Worm (Caenorhabditis elegans): ENCODE data around the gene gcy-23.
A peak's percentile ranks its signal among the peaks of the same experiment; 100 is the strongest.

The gcy-23 gene

ce11 chrIV:3289237-3289636, at the start of gene gcy-23:
gcy-23 (minus strand) TSS chrIV:3289337.
- no peak for TF ChIP-seq lin-35 (GFP tag; optimal IDR thresholded peaks at IDR 0.05)
- TF ChIP-seq blmp-1 (tag; optimal IDR thresholded peaks at IDR 0.05): no peak
- no peak for TF ChIP-seq hpl-2 (GFP tag; optimal IDR thresholded peaks at IDR 0.05)
- no peak for TF ChIP-seq fos-1 (tag; optimal IDR thresholded peaks at IDR 0.05)
- TF ChIP-seq unc-30 (tag; optimal IDR thresholded peaks at IDR 0.05): no peak

ce11 chrIV:3338676-3339075, 49.5 kb upstream of the gcy-23 start, which contains the start of gene hrpa-1:
hrpa-1 (minus strand) TSS chrIV:3338867.
- TF ChIP-seq tlp-1 (tag; optimal IDR thresholded peaks at IDR 0.05): no peak
- no peak for TF ChIP-seq hlh-4 (tag; optimal IDR thresholded peaks at IDR 0.05)
- TF ChIP-seq nhr-28 (tag; optimal IDR thresholded peaks at IDR 0.05): no peak
- peak; percentile 96 to 98 (median 97) for TF ChIP-seq dpl-1 (GFP tag; optimal IDR thresholded peaks at IDR 0.05)
- peak; percentile 88 for TF ChIP-seq swsn-7 (tag; optimal IDR thresholded peaks at IDR 0.05)
- peak; percentile 85 for TF ChIP-seq nhr-20 (tag; optimal IDR thresholded peaks at IDR 0.05)
- TF ChIP-seq unc-86 (tag; optimal IDR thresholded peaks at IDR 0.05): peak; percentile 85
- no peak for TF ChIP-seq sup-37 (GFP tag; optimal IDR thresholded peaks at IDR 0.05)
- TF ChIP-seq zip-4 (GFP tag; optimal IDR thresholded peaks at IDR 0.05): peak; percentile 12
- TF ChIP-seq mdl-1 (tag; optimal IDR thresholded peaks at IDR 0.05): peak in 1 of 2 experiments; percentile 75
- peak in 1 of 2 experiments; percentile 69 for TF ChIP-seq ztf-11 (tag; optimal IDR thresholded peaks at IDR 0.05)
- TF ChIP-seq lin-13 (GFP tag; optimal IDR thresholded peaks at IDR 0.05): peak; percentile 85
- TF ChIP-seq elt-3 (tag; optimal IDR thresholded peaks at IDR 0.05): peak in 2 of 6 experiments; percentile 64 to 77
- peak; percentile 77 for TF ChIP-seq egl-13 (tag; optimal IDR thresholded peaks at IDR 0.05)
- peak; percentile 87 for TF ChIP-seq nhr-85 (tag)
- peak; percentile 55; the same call in 1 of the 2 replicates for TF ChIP-seq mab-9 (GFP tag; IDR thresholded peaks at IDR 0.05)
- TF ChIP-seq lin-15B (tag; optimal IDR thresholded peaks at IDR 0.05): peak; percentile 82
- TF ChIP-seq unc-98 (GFP tag; IDR thresholded peaks at IDR 0.05): no peak
- no peak for TF ChIP-seq sptf-1 (tag; optimal IDR thresholded peaks at IDR 0.05)
- peak; percentile 23 for TF ChIP-seq mef-2 (tag; optimal IDR thresholded peaks at IDR 0.05)
- no peak for TF ChIP-seq pqm-1 (tag; optimal IDR thresholded peaks at IDR 0.05)
- peak; percentile 68 for TF ChIP-seq snpc-4 (tag; optimal IDR thresholded peaks at IDR 0.05)
- peak; percentile 29 for TF ChIP-seq unc-130 (tag; optimal IDR thresholded peaks at IDR 0.05)
- no peak for TF ChIP-seq vab-15 (tag; optimal IDR thresholded peaks at IDR 0.05)
- peak; percentile 8 for TF ChIP-seq elt-2 (tag; optimal IDR thresholded peaks at IDR 0.05)
- TF ChIP-seq nhr-76 (tag; optimal IDR thresholded peaks at IDR 0.05): no peak
- peak; percentile 87 for TF ChIP-seq lin-14 (GFP tag; optimal IDR thresholded peaks at IDR 0.05)
- TF ChIP-seq unc-62 (GFP tag; optimal IDR thresholded peaks at IDR 0.05): no peak
- TF ChIP-seq blmp-1 (tag; optimal IDR thresholded peaks at IDR 0.05): peak; percentile 84
- no peak for TF ChIP-seq C34B4.2 (tag; optimal IDR thresholded peaks at IDR 0.05)
- TF ChIP-seq Y116A8C.19 (tag; optimal IDR thresholded peaks at IDR 0.05; ENCODE audit: borderline replicate concordance): no peak
- TF ChIP-seq lin-39 (tag; optimal IDR thresholded peaks at IDR 0.05): peak; percentile 89
- TF ChIP-seq ama-1 (optimal IDR thresholded peaks at IDR 0.05): no peak
- no peak for TF ChIP-seq pag-3 (tag; optimal IDR thresholded peaks at IDR 0.05; ENCODE audit: borderline replicate concordance, insufficient read depth)
- TF ChIP-seq F16B12.6 (tag; optimal IDR thresholded peaks at IDR 0.05): peak; percentile 59
- peak; percentile 13 for TF ChIP-seq aha-1 (tag; optimal IDR thresholded peaks at IDR 0.05)
- no peak for TF ChIP-seq ceh-63 (GFP tag; optimal IDR thresholded peaks at IDR 0.05)
- peak; percentile 31 for TF ChIP-seq zag-1 (tag; optimal IDR thresholded peaks at IDR 0.05)
- peak; percentile 76 for TF ChIP-seq fos-1 (tag; optimal IDR thresholded peaks at IDR 0.05)
- peak; percentile 93 for TF ChIP-seq nhr-71 (tag; optimal IDR thresholded peaks at IDR 0.05)
- TF ChIP-seq aly-2 (tag; optimal IDR thresholded peaks at IDR 0.05): no peak
- TF ChIP-seq hlh-17 (GFP tag; optimal IDR thresholded peaks at IDR 0.05; ENCODE audit: borderline replicate concordance): no peak
- peak; percentile 73 for TF ChIP-seq nhr-77 (tag; optimal IDR thresholded peaks at IDR 0.05)
- no peak for TF ChIP-seq egl-27 (tag; optimal IDR thresholded peaks at IDR 0.05)
- TF ChIP-seq fkh-4 (tag; optimal IDR thresholded peaks at IDR 0.05; ENCODE audit: borderline replicate concordance): peak; percentile 36
- peak; percentile 92 for TF ChIP-seq rnt-1 (tag; optimal IDR thresholded peaks at IDR 0.05)
- TF ChIP-seq xbp-1 (tag; optimal IDR thresholded peaks at IDR 0.05): peak; percentile 88
- no peak for TF ChIP-seq hpl-2 (GFP tag; optimal IDR thresholded peaks at IDR 0.05)
- TF ChIP-seq lsy-2 (tag; optimal IDR thresholded peaks at IDR 0.05): peak; percentile 94 to 97

Data from whole organism, L1 larva.